Worm (Caenorhabditis elegans) whole organism, midembryonic: ENCODE results near the gene C03E10.1.

Experiments
- T22C8.4 ChIP-seq: fragments of 200-800 bp; sonication (Bioruptor generic); IDR thresholded peaks from 2 replicates; pipeline ENCODE4 v1.3.6; 2022; ENCODE audit warnings: missing genetic modification characterization, missing compliant biosample characterization
- flt-1 ChIP-seq: fragments of 200-800 bp; sonication (Bioruptor generic); IDR thresholded peaks from 2 replicates; pipeline ENCODE4 v1.3.6; 2022; ENCODE audit warnings: missing genetic modification characterization, missing compliant biosample characterization
- klf-2 ChIP-seq: fragments of 200-800 bp; sonication (Bioruptor generic); conservative IDR thresholded peaks from 2 replicates; pipeline ENCODE4 v1.3.6; 2022; ENCODE audit warnings: missing genetic modification reagents, missing genetic modification characterization, missing compliant biosample characterization
- ref-1 ChIP-seq: fragments of 200-800 bp; sonication (Bioruptor generic); conservative IDR thresholded peaks from 2 replicates; pipeline ENCODE4 v1.3.6; 2022; ENCODE audit warnings: missing genetic modification reagents, missing genetic modification characterization, missing compliant biosample characterization
- tab-1 ChIP-seq: fragments of 200-800 bp; sonication (Bioruptor generic); IDR thresholded peaks from 2 replicates; pipeline ENCODE4 v1.3.6; 2022; ENCODE audit warnings: missing genetic modification characterization, missing compliant biosample characterization
- ztf-23 ChIP-seq: fragments of 200-800 bp; sonication (Bioruptor generic); IDR thresholded peaks from 2 replicates; pipeline ENCODE4 v1.3.6; 2022; ENCODE audit warnings: missing genetic modification reagents, missing genetic modification characterization, missing compliant biosample characterization

ce11 chrV:11326914-11327367 is 36.0 kb downstream of the C03E10.1 start, which contains the start of gene tmed-10:
- TF ChIP-seq T22C8.4 (GFP tag; lab: Robert Waterston, UW) (0 out of 2 replicates have a peak, but pooled peaks have one; percentile 25), tab-1 (GFP tag; lab: Robert Waterston, UW) (no peak), klf-2 (GFP tag; lab: Robert Waterston, UW) (no peak), flt-1 (peak; percentile 55; the same call in 1 of the 2 replicates), ztf-23 (peak; percentile 63; the same call in 1 of the 2 replicates), ref-1 (GFP tag; lab: Robert Waterston, UW) (no peak)
